Worm (Caenorhabditis elegans): ENCODE results near the gene mpk-2.
A peak's percentile ranks its signal among the peaks of the same experiment; 100 is the strongest.

ce11 chrII:5141945-5142514, 38.1 kb downstream of the mpk-2 start, which contains the start of gene nas-29:
- TF ChIP-seq snpc-4 (tag; optimal IDR thresholded peaks at IDR 0.05) (no peak), unc-39 (tag; optimal IDR thresholded peaks at IDR 0.05) (no peak), nhr-11 (tag; optimal IDR thresholded peaks at IDR 0.05) (no peak), nhr-237 (tag; optimal IDR thresholded peaks at IDR 0.05) (no peak), fos-1 (tag; optimal IDR thresholded peaks at IDR 0.05) (peak; percentile 70), aly-2 (tag; optimal IDR thresholded peaks at IDR 0.05) (no peak), egl-27 (tag; optimal IDR thresholded peaks at IDR 0.05) (no peak), R02D3.7 (tag; optimal IDR thresholded peaks at IDR 0.05) (no peak), nhr-10 (tag; optimal IDR thresholded peaks at IDR 0.05) (no peak), skn-1 (tag; optimal IDR thresholded peaks at IDR 0.05) (no peak), lsy-2 (tag; optimal IDR thresholded peaks at IDR 0.05) (no peak), alr-1 (tag; optimal IDR thresholded peaks at IDR 0.05) (no peak)

Data from whole organism, L2 larva.